Worm (Caenorhabditis elegans) whole organism, late embryonic: ENCODE measurements around the gene R160.13.
"Not testable (repeated sequence)": the region's sequence is repeated elsewhere in the genome, so short reads cannot be mapped to it uniquely, and the experiment has no call there.

Source experiments
- C38D4.7 ChIP-seq: fragments of 200-800 bp; sonication (Bioruptor generic); optimal IDR thresholded peaks from 2 replicates; lab custom pipeline; 2018; ENCODE audit warnings: mild to moderate bottlenecking, missing genetic modification characterization, moderate library complexity, missing compliant biosample characterization
- F13H6.1 ChIP-seq: sonication (generic microtip); optimal IDR thresholded peaks from 2 replicates; lab custom pipeline; 2016; ENCODE audit warnings: missing genetic modification characterization, missing compliant biosample characterization
- K02D7.2 ChIP-seq: sonication (generic microtip); optimal IDR thresholded peaks from 2 replicates; lab custom pipeline; 2017; ENCODE audit warnings: mild to moderate bottlenecking, missing genetic modification characterization, missing compliant biosample characterization
- T23F11.4 ChIP-seq: fragments of 200-800 bp; sonication (Bioruptor generic); optimal IDR thresholded peaks from 2 replicates; lab custom pipeline; 2018; ENCODE audit warnings: mild to moderate bottlenecking, missing genetic modification characterization, missing compliant biosample characterization
- Y22D7AL.16 ChIP-seq: sonication (generic microtip); optimal IDR thresholded peaks from 2 replicates; lab custom pipeline; 2016; ENCODE audit warnings: missing genetic modification characterization, missing compliant biosample characterization
- ahr-1 ChIP-seq: sonication (generic microtip); optimal IDR thresholded peaks from 2 replicates; lab custom pipeline; 2016; ENCODE audit warnings: missing genetic modification characterization, missing compliant biosample characterization
- ceh-14 ChIP-seq: sonication (generic microtip); optimal IDR thresholded peaks from 2 replicates; lab custom pipeline; 2016; ENCODE audit warnings: missing genotype, missing genetic modification characterization, missing compliant biosample characterization
- ceh-18 ChIP-seq: sonication (generic microtip); optimal IDR thresholded peaks from 2 replicates; lab custom pipeline; 2016; ENCODE audit warnings: missing genetic modification characterization, missing compliant biosample characterization
- ceh-19 ChIP-seq: fragments of 200-800 bp; sonication (Bioruptor generic); optimal IDR thresholded peaks from 2 replicates; lab custom pipeline; 2018; ENCODE audit warnings: mild to moderate bottlenecking, missing genetic modification characterization, missing compliant biosample characterization
- ceh-24 ChIP-seq: sonication (generic microtip); optimal IDR thresholded peaks from 2 replicates; lab custom pipeline; 2016; ENCODE audit warnings: mild to moderate bottlenecking, missing genetic modification characterization, missing compliant biosample characterization
- ceh-30 ChIP-seq: fragments of 150-350 bp; optimal IDR thresholded peaks from 2 replicates; lab custom pipeline; 2014; ENCODE audit warnings: missing biosample characterization, missing genetic modification characterization
- ceh-31 ChIP-seq: sonication (generic microtip); optimal IDR thresholded peaks from 2 replicates; lab custom pipeline; 2016; ENCODE audit warnings: missing genetic modification characterization, missing compliant biosample characterization
- ceh-45 ChIP-seq: fragments of 200-800 bp; sonication (Bioruptor generic); IDR thresholded peaks from 2 replicates; pipeline ENCODE4 v1.3.6; 2022; ENCODE audit warnings: missing genetic modification reagents, missing genetic modification characterization, missing compliant biosample characterization
- ceh-48 ChIP-seq: sonication (generic microtip); optimal IDR thresholded peaks from 2 replicates; lab custom pipeline; 2016; ENCODE audit warnings: missing genetic modification characterization, inconsistent platforms, missing compliant biosample characterization
- ets-4 ChIP-seq: sonication (generic microtip); optimal IDR thresholded peaks from 2 replicates; lab custom pipeline; 2016; ENCODE audit warnings: missing genetic modification characterization, missing compliant biosample characterization
- fkh-10 ChIP-seq: fragments of 150-350 bp; optimal IDR thresholded peaks from 2 replicates; lab custom pipeline; 2014; ENCODE audit warnings: missing biosample characterization, missing genetic modification reagents, missing genetic modification characterization
- fkh-6 ChIP-seq: sonication (generic microtip); optimal IDR thresholded peaks from 2 replicates; lab custom pipeline; 2016; ENCODE audit warnings: missing genetic modification characterization, missing compliant biosample characterization
- hlh-13 ChIP-seq: fragments of 200-800 bp; sonication (Bioruptor generic); optimal IDR thresholded peaks from 2 replicates; lab custom pipeline; 2018; ENCODE audit warnings: mild to moderate bottlenecking, missing genetic modification characterization, missing compliant biosample characterization
- hlh-30 ChIP-seq: sonication (generic microtip); optimal IDR thresholded peaks from 2 replicates; lab custom pipeline; 2017; ENCODE audit warnings: antibody characterized with exemption, missing genetic modification characterization, missing compliant biosample characterization; ENCODE audit not compliant: insufficient read depth
- hlh-6 ChIP-seq: sonication (generic microtip); optimal IDR thresholded peaks from 2 replicates; lab custom pipeline; 2016; ENCODE audit warnings: missing genotype, missing genetic modification characterization, missing compliant biosample characterization
- hlh-8 ChIP-seq: sonication (generic microtip); optimal IDR thresholded peaks from 2 replicates; lab custom pipeline; 2016; ENCODE audit warnings: missing genotype, missing genetic modification characterization, missing compliant biosample characterization
- madf-2 ChIP-seq: sonication (generic microtip); optimal IDR thresholded peaks from 2 replicates; lab custom pipeline; 2017; ENCODE audit warnings: missing genetic modification characterization, missing compliant biosample characterization
- mec-3 ChIP-seq: sonication (generic microtip); optimal IDR thresholded peaks from 2 replicates; lab custom pipeline; 2016; ENCODE audit warnings: borderline replicate concordance, missing genetic modification characterization, missing compliant biosample characterization
- nhr-11 ChIP-seq: fragments of 150-350 bp; optimal IDR thresholded peaks from 2 replicates; lab custom pipeline; 2014; ENCODE audit warnings: missing biosample characterization, missing genetic modification characterization
- nhr-232 ChIP-seq: sonication (generic microtip); optimal IDR thresholded peaks from 2 replicates; lab custom pipeline; 2016; ENCODE audit warnings: missing genetic modification characterization, missing compliant biosample characterization
- npax-4 ChIP-seq: sonication (generic microtip); optimal IDR thresholded peaks from 2 replicates; lab custom pipeline; 2016; ENCODE audit warnings: missing genetic modification characterization, missing compliant biosample characterization
- pag-3 ChIP-seq: sonication (generic microtip); optimal IDR thresholded peaks from 2 replicates; lab custom pipeline; 2016; ENCODE audit warnings: missing compliant biosample characterization, missing genetic modification characterization, borderline replicate concordance
- pat-9 ChIP-seq: fragments of 200-800 bp; sonication (Bioruptor generic); optimal IDR thresholded peaks from 2 replicates; lab custom pipeline; 2018; ENCODE audit warnings: mild to moderate bottlenecking, missing genetic modification characterization, moderate library complexity, missing compliant biosample characterization
- pha-2 ChIP-seq: sonication (generic microtip); optimal IDR thresholded peaks from 2 replicates; lab custom pipeline; 2017; ENCODE audit warnings: mild to moderate bottlenecking, missing genetic modification characterization, missing compliant biosample characterization
- pqm-1 ChIP-seq: sonication (generic microtip); optimal IDR thresholded peaks from 2 replicates; lab custom pipeline; 2016; ENCODE audit warnings: missing genetic modification characterization, missing compliant biosample characterization
- rnt-1 ChIP-seq: sonication (generic microtip); optimal IDR thresholded peaks from 2 replicates; lab custom pipeline; 2016; ENCODE audit warnings: missing genetic modification characterization, missing compliant biosample characterization
- sox-2 ChIP-seq: fragments of 200-800 bp; sonication (Bioruptor generic); IDR thresholded peaks from 2 replicates; pipeline ENCODE4 v1.3.6; 2022; ENCODE audit warnings: missing genetic modification reagents, missing genetic modification characterization, missing compliant biosample characterization
- tbx-2 ChIP-seq: sonication (generic microtip); optimal IDR thresholded peaks from 2 replicates; lab custom pipeline; 2016; ENCODE audit warnings: missing genetic modification characterization, missing compliant biosample characterization
- ttx-3 ChIP-seq: sonication (generic microtip); optimal IDR thresholded peaks from 2 replicates; lab custom pipeline; 2016; ENCODE audit warnings: missing genetic modification reagents, missing genetic modification characterization, missing compliant biosample characterization
- zip-5 ChIP-seq: sonication (generic microtip); optimal IDR thresholded peaks from 2 replicates; lab custom pipeline; 2016; ENCODE audit warnings: missing genetic modification characterization, missing compliant biosample characterization

Gene R160.13

ce11 chrX:4343915-4344314 lies 27.4 kb downstream of the R160.13 start, which contains the start of gene F14H12.3:
F14H12.3 (plus strand) TSS chrX:4344215.
- TF ChIP-seq fkh-10 = no peak
- no peak for TF ChIP-seq ceh-45 (GFP tag; lab: Robert Waterston, UW)
- TF ChIP-seq pha-2 (tag; lab: Kevin White, UChicago) = no peak
- TF ChIP-seq fkh-6 (tag; lab: Kevin White, UChicago) = no peak
- TF ChIP-seq Y22D7AL.16 = no peak
- TF ChIP-seq ets-4 (tag; lab: Kevin White, UChicago) = no peak
- TF ChIP-seq pqm-1 = no peak
- no peak for TF ChIP-seq hlh-8
- no peak for TF ChIP-seq ceh-30 (tag; lab: Kevin White, UChicago)
- no peak for TF ChIP-seq ttx-3
- TF ChIP-seq T23F11.4 = no peak
- no peak for TF ChIP-seq ceh-19
- no peak for TF ChIP-seq hlh-13 (GFP tag; lab: Kevin White, UChicago)
- no peak for TF ChIP-seq npax-4 (tag; lab: Kevin White, UChicago)
- no peak for TF ChIP-seq nhr-232 (tag; lab: Kevin White, UChicago)
- no peak for TF ChIP-seq pat-9 (tag; lab: Kevin White, UChicago)
- no peak for TF ChIP-seq pag-3 (tag; lab: Kevin White, UChicago)
- no peak for TF ChIP-seq rnt-1 (tag; lab: Kevin White, UChicago)
- no peak for TF ChIP-seq tbx-2 (tag; lab: Kevin White, UChicago)

ce11 chrX:4342730-4343129 lies 28.6 kb downstream of the R160.13 start:
- TF ChIP-seq Y22D7AL.16 (no peak), npax-4 (tag; lab: Kevin White, UChicago) (no peak), ceh-18 (tag; lab: Kevin White, UChicago) (no peak), C38D4.7 (GFP tag; lab: Kevin White, UChicago) (no peak), ceh-31 (tag; lab: Kevin White, UChicago) (no peak), fkh-6 (tag; lab: Kevin White, UChicago) (no peak), fkh-10 (no peak), sox-2 (GFP tag; lab: Robert Waterston, UW) (no peak), madf-2 (tag; lab: Kevin White, UChicago) (no peak), ceh-48 (tag; lab: Kevin White, UChicago) (no peak), ceh-24 (no peak), ceh-14 (tag; lab: Kevin White, UChicago) (no peak), F13H6.1 (tag; lab: Kevin White, UChicago) (no peak), zip-5 (tag; lab: Kevin White, UChicago) (no peak), hlh-6 (tag; lab: Kevin White, UChicago) (no peak), ahr-1 (tag; lab: Kevin White, UChicago) (no peak), ceh-45 (GFP tag; lab: Robert Waterston, UW) (no peak), hlh-30 (tag; lab: Kevin White, UChicago) (no peak), ets-4 (tag; lab: Kevin White, UChicago) (no peak), ceh-30 (tag; lab: Kevin White, UChicago) (no peak)
- TF ChIP-seq, all 69 proteins: peak for 0

ce11 chrX:4339332-4339731 lies 32.0 kb downstream of the R160.13 start, which contains the start of gene cst-1:
cst-1 (plus strand) TSS chrX:4339632.
- not testable (repeated sequence) for TF ChIP-seq fkh-10; nhr-11 (tag; lab: Kevin White, UChicago); K02D7.2 (tag; lab: Kevin White, UChicago)

- not testable (repeated sequence) for TF ChIP-seq hlh-8; mec-3 (tag; lab: Kevin White, UChicago); ceh-45 (GFP tag; lab: Robert Waterston, UW)
Measured at ce11 chrX:4335950-4336349, 35.4 kb downstream of the R160.13 start, which contains the start of gene cst-2. cst-2 (minus strand) TSS chrX:4336050.
